Fruit fly (Drosophila melanogaster): Measurements from ENCODE around the gene Srrm1.
A peak's percentile ranks its signal among the peaks of the same experiment; 100 is the strongest.

Srrm1 gene

dm6 chr3L:13061322-13061809 lies 24.7 kb downstream of the Srrm1 start, which contains the start of the genes CG14115 and CG34428:
CG14115 (minus strand) TSS chr3L:13061422.
CG34428 (plus strand) TSS chr3L:13061759.
- TF ChIP-seq CG8944 (GFP tag; optimal IDR thresholded peaks at IDR 0.05) (no peak), gce (GFP tag; IDR thresholded peaks at IDR 0.05) (0 out of 3 replicates have a peak, but pooled peaks have one; percentile 17)

dm6 chr3L:13062746-13063145 lies 26.1 kb downstream of the Srrm1 start, which contains the start of gene CG34429:
CG34429 (plus strand) TSS chr3L:13063046.
- no peak for TF ChIP-seq CoRest (tag; optimal IDR thresholded peaks at IDR 0.05)
- peak; percentile 48 for TF ChIP-seq Blimp-1 (GFP tag; optimal IDR thresholded peaks at IDR 0.05)

- TF ChIP-seq Awh (GFP tag; IDR thresholded peaks at IDR 0.05) (peak; percentile 71), abd-A (tag; optimal IDR thresholded peaks at IDR 0.05) (peak; percentile 42), oc (tag; optimal IDR thresholded peaks at IDR 0.05) (peak; percentile 76), gsb-n (tag; optimal IDR thresholded peaks at IDR 0.05) (peak; percentile 33), CG13296 (GFP tag; optimal IDR thresholded peaks at IDR 0.05) (no peak), vvl (GFP tag; IDR thresholded peaks at IDR 0.05) (peak; percentile 79; the same call in 1 of the 2 replicates), Vsx1 (GFP tag; optimal IDR thresholded peaks at IDR 0.05) (peak; percentile 26), Trl (optimal IDR thresholded peaks at IDR 0.05) (no peak), Trl (GFP tag; optimal IDR thresholded peaks at IDR 0.05) (no peak)
These were observed 27.7 kb downstream of the Srrm1 start for dm6 chr3L:13064346-13064745.

dm6 chr3L:13064935-13065334 lies 28.3 kb downstream of the Srrm1 start:
- no peak for TF ChIP-seq chm (GFP tag; IDR thresholded peaks at IDR 0.05)
- TF ChIP-seq ttk (GFP tag; IDR thresholded peaks at IDR 0.05), result no peak
- TF ChIP-seq dmrt11E (tag; optimal IDR thresholded peaks at IDR 0.05), result no peak
- peak in 1 of 3 experiments; percentile 92 for TF ChIP-seq Stat92E (GFP tag; optimal IDR thresholded peaks at IDR 0.05)
- TF ChIP-seq Abd-B (GFP tag; optimal IDR thresholded peaks at IDR 0.05), result no peak
- TF ChIP-seq ewg (GFP tag; optimal IDR thresholded peaks at IDR 0.05), result no peak
- TF ChIP-seq CG16813 (GFP tag; IDR thresholded peaks at IDR 0.05; ENCODE audit: partially characterized antibody), result 0 out of 3 replicates have a peak, but pooled peaks have one; percentile 13
- no peak for TF ChIP-seq bcd (GFP tag; optimal IDR thresholded peaks at IDR 0.05)
- no peak for TF ChIP-seq CG6254 (GFP tag; optimal IDR thresholded peaks at IDR 0.05)
- TF ChIP-seq Doc3 (GFP tag; IDR thresholded peaks at IDR 0.05; ENCODE audit: partially characterized antibody), result no peak
- no peak for TF ChIP-seq sug (tag; optimal IDR thresholded peaks at IDR 0.05)
- peak; percentile 9; the same call in 1 of the 2 replicates for TF ChIP-seq Awh (GFP tag; IDR thresholded peaks at IDR 0.05)
- peak; percentile 67 for TF ChIP-seq grn (GFP tag; optimal IDR thresholded peaks at IDR 0.05)
- no peak for TF ChIP-seq yki (optimal IDR thresholded peaks at IDR 0.05)
- no peak for TF ChIP-seq sisA (GFP tag; IDR thresholded peaks at IDR 0.05)
- no peak for TF ChIP-seq CTCF (GFP tag; optimal IDR thresholded peaks at IDR 0.05)
- TF ChIP-seq tgo (GFP tag; IDR thresholded peaks at IDR 0.05), result no peak
- TF ChIP-seq crc (GFP tag; optimal IDR thresholded peaks at IDR 0.05), result no peak
- TF ChIP-seq CG6654 (GFP tag; optimal IDR thresholded peaks at IDR 0.05), result no peak
- TF ChIP-seq oc (tag; optimal IDR thresholded peaks at IDR 0.05), result no peak
- peak; percentile 9 for TF ChIP-seq CG8281 (tag; optimal IDR thresholded peaks at IDR 0.05)
- TF ChIP-seq BtbVII (GFP tag; optimal IDR thresholded peaks at IDR 0.05), result no peak
- TF ChIP-seq CG15269 (tag; optimal IDR thresholded peaks at IDR 0.05), result no peak
- TF ChIP-seq CG7745 (tag; optimal IDR thresholded peaks at IDR 0.05), result no peak
- TF ChIP-seq CG3163 (GFP tag; optimal IDR thresholded peaks at IDR 0.05), result no peak
